Worm (Caenorhabditis elegans): Measurements from ENCODE around the gene nlt-1.

ce11 chrII:9963808-9964207 lies 37.1 kb downstream of the nlt-1 start:
- no peak for TF ChIP-seq ama-1 (optimal IDR thresholded peaks at IDR 0.05)
- no peak for TF ChIP-seq snpc-4 (tag; optimal IDR thresholded peaks at IDR 0.05)
- TF ChIP-seq elt-3 (tag; optimal IDR thresholded peaks at IDR 0.05), result no peak
- no peak for TF ChIP-seq nhr-85 (tag)
- TF ChIP-seq blmp-1 (tag; optimal IDR thresholded peaks at IDR 0.05), result no peak

All from whole organism, L1 larva.